Worm (Caenorhabditis elegans): ENCODE measurements around the gene K02C4.3.

Gene K02C4.3

DNA sequence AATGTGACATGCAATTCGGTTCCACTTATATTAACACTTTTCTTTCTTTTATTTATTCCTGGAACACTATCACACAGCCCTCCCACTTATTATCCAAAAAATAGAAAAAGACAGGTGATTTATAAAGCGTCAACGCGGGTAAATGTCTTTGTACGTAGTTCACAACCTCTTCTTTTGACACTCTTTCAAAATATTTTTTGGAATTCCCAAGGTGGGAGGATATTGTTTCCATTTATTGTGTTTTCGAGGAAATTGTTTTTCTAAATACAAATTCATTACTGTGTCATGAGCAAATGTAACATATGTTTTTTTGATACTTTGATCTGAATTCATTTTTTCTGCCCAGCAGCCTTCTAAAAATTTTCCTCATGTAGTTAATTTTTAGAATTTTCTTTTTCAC, 28.7 kb downstream of the K02C4.3 start:
- TF ChIP-seq C04F5.9 (tag; optimal IDR thresholded peaks at IDR 0.05) (no peak), unc-30 (tag; optimal IDR thresholded peaks at IDR 0.05) (no peak), skn-1 (tag; optimal IDR thresholded peaks at IDR 0.05) (no peak), hlh-4 (tag; optimal IDR thresholded peaks at IDR 0.05) (peak; percentile 52), Y116A8C.19 (tag; optimal IDR thresholded peaks at IDR 0.05; ENCODE audit: borderline replicate concordance) (no peak), fkh-4 (tag; optimal IDR thresholded peaks at IDR 0.05; ENCODE audit: borderline replicate concordance) (no peak), F16B12.6 (tag; optimal IDR thresholded peaks at IDR 0.05) (no peak), egl-27 (tag; optimal IDR thresholded peaks at IDR 0.05) (no peak), C34B4.2 (tag; optimal IDR thresholded peaks at IDR 0.05) (no peak), unc-98 (GFP tag; IDR thresholded peaks at IDR 0.05) (no peak), lir-3 (tag; optimal IDR thresholded peaks at IDR 0.05; ENCODE audit: poor library complexity) (no peak), grh-1 (GFP tag; IDR thresholded peaks at IDR 0.05) (no peak), lin-13 (GFP tag; optimal IDR thresholded peaks at IDR 0.05) (no peak), nhr-47 (tag; optimal IDR thresholded peaks at IDR 0.05) (peak; percentile 12), ceh-88 (GFP tag; IDR thresholded peaks at IDR 0.05) (no peak), nhr-12 (tag; optimal IDR thresholded peaks at IDR 0.05) (no peak), egl-13 (tag; optimal IDR thresholded peaks at IDR 0.05) (no peak), nhr-85 (tag) (no peak), rnt-1 (tag; optimal IDR thresholded peaks at IDR 0.05) (no peak), lsy-2 (tag; optimal IDR thresholded peaks at IDR 0.05) (no peak), fkh-8 (tag; optimal IDR thresholded peaks at IDR 0.05) (peak; percentile 54), pqm-1 (tag; optimal IDR thresholded peaks at IDR 0.05) (no peak), efl-1 (optimal IDR thresholded peaks at IDR 0.05) (no peak), efl-1 (GFP tag; optimal IDR thresholded peaks at IDR 0.05 in 1 of 2) (no peak), nhr-71 (tag; optimal IDR thresholded peaks at IDR 0.05) (peak; percentile 41), isw-1 (GFP tag; IDR thresholded peaks at IDR 0.05) (no peak), zip-4 (GFP tag; optimal IDR thresholded peaks at IDR 0.05) (no peak), lin-35 (GFP tag; optimal IDR thresholded peaks at IDR 0.05) (no peak), dsc-1 (tag; optimal IDR thresholded peaks at IDR 0.05) (peak; percentile 45), sptf-1 (tag; optimal IDR thresholded peaks at IDR 0.05) (no peak), sox-4 (tag; optimal IDR thresholded peaks at IDR 0.05) (no peak), ceh-63 (GFP tag; optimal IDR thresholded peaks at IDR 0.05) (no peak), ces-1 (GFP tag; optimal IDR thresholded peaks at IDR 0.05) (no peak), nhr-84 (tag; optimal IDR thresholded peaks at IDR 0.05) (no peak), zag-1 (tag; optimal IDR thresholded peaks at IDR 0.05) (no peak)

ce11 chrII:8052850-8053249, 33.8 kb downstream of the K02C4.3 start, which contains the start of gene T05H10.4:
TSS of gene T05H10.4 (plus strand) at chrII:8053150.
- TF ChIP-seq nhr-12 (tag; optimal IDR thresholded peaks at IDR 0.05), result no peak
- TF ChIP-seq blmp-1 (tag; optimal IDR thresholded peaks at IDR 0.05), result peak; percentile 53

DNA sequence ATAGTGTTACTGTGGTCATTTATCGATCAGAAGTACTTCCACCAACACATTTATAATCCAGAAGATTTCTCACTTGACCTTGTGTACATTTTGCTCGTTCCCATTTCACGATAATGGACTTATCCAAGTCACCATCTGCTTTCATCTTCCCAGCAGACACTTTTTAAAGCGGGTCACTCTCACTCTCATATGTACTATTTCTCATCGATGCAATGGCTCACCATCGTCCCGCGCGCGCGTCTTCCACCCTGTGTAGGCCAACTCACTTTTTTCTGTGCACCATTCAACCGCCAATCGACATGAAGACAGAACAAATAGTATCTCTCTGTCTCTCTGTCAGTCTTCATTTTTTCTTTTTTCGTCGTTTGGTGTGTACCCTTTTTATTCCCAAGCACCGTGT, 34.5 kb downstream of the K02C4.3 start:
- TF ChIP-seq fkh-10 (GFP tag; optimal IDR thresholded peaks at IDR 0.05), result no peak
- no peak for TF ChIP-seq lin-15B (tag; optimal IDR thresholded peaks at IDR 0.05)
- TF ChIP-seq zip-4 (GFP tag; optimal IDR thresholded peaks at IDR 0.05), result no peak
- TF ChIP-seq mdl-1 (tag; optimal IDR thresholded peaks at IDR 0.05), result no peak
- no peak for TF ChIP-seq tlp-1 (tag; optimal IDR thresholded peaks at IDR 0.05)
- TF ChIP-seq nhr-20 (tag; optimal IDR thresholded peaks at IDR 0.05), result no peak
- TF ChIP-seq nhr-12 (tag; optimal IDR thresholded peaks at IDR 0.05), result no peak
- TF ChIP-seq lsy-2 (tag; optimal IDR thresholded peaks at IDR 0.05), result no peak
- TF ChIP-seq lin-35 (GFP tag; optimal IDR thresholded peaks at IDR 0.05), result no peak
- no peak for TF ChIP-seq unc-30 (tag; optimal IDR thresholded peaks at IDR 0.05)
- TF ChIP-seq sptf-1 (tag; optimal IDR thresholded peaks at IDR 0.05), result no peak
- no peak for TF ChIP-seq fkh-4 (tag; optimal IDR thresholded peaks at IDR 0.05; ENCODE audit: borderline replicate concordance)
- TF ChIP-seq lir-3 (tag; optimal IDR thresholded peaks at IDR 0.05; ENCODE audit: poor library complexity), result no peak
- TF ChIP-seq ztf-11 (tag; optimal IDR thresholded peaks at IDR 0.05), result no peak
